Fruit fly (Drosophila melanogaster): ENCODE results near the gene CG31954.

CG31954 gene

dm6 chr2L:3532973-3533525 is 23.1 kb upstream of the CG31954 start (continued):
- TF ChIP-seq ab (GFP tag; optimal IDR thresholded peaks at IDR 0.05) = no peak
- TF ChIP-seq seq (GFP tag; IDR thresholded peaks at IDR 0.05) = no peak
- TF ChIP-seq CG8388 (GFP tag; optimal IDR thresholded peaks at IDR 0.05) = peak; percentile 24
- TF ChIP-seq hth (optimal IDR thresholded peaks at IDR 0.05) = no peak
- TF ChIP-seq Oaz (GFP tag; IDR thresholded peaks at IDR 0.05) = 0 out of 2 replicates have a peak, but pooled peaks have one; percentile 12
- TF ChIP-seq unc-4 (GFP tag; IDR thresholded peaks at IDR 0.05; ENCODE audit: partially characterized antibody) = no peak
- peak; percentile 73 for TF ChIP-seq ac (GFP tag; optimal IDR thresholded peaks at IDR 0.05)
- TF ChIP-seq CG9727 (GFP tag; optimal IDR thresholded peaks at IDR 0.05) = peak; percentile 85
- TF ChIP-seq bab2 (GFP tag; optimal IDR thresholded peaks at IDR 0.05) = peak; percentile 36
- peak; percentile 46 for TF ChIP-seq pum (GFP tag; optimal IDR thresholded peaks at IDR 0.05)
- TF ChIP-seq CG4282 (GFP tag; optimal IDR thresholded peaks at IDR 0.05) = no peak
- TF ChIP-seq Nf-YB (GFP tag; optimal IDR thresholded peaks at IDR 0.05) = peak; percentile 17
- peak; percentile 5 for TF ChIP-seq jing (GFP tag; optimal IDR thresholded peaks at IDR 0.05)
- no peak for TF ChIP-seq pan (optimal IDR thresholded peaks at IDR 0.05)
- TF ChIP-seq pan (GFP tag; optimal IDR thresholded peaks at IDR 0.05 in 1 of 2, IDR thresholded peaks at IDR 0.05 in 1 of 2) = peak in 1 of 2 experiments; percentile 65
- peak; percentile 51 for TF ChIP-seq CG11504 (tag; optimal IDR thresholded peaks at IDR 0.05)
- peak; percentile 11 for TF ChIP-seq dm (GFP tag; optimal IDR thresholded peaks at IDR 0.05)
- peak; percentile 21 for TF ChIP-seq CG10565 (GFP tag; optimal IDR thresholded peaks at IDR 0.05)
- TF ChIP-seq pb (GFP tag; optimal IDR thresholded peaks at IDR 0.05) = no peak
- peak; percentile 59 for TF ChIP-seq zf30C (GFP tag; optimal IDR thresholded peaks at IDR 0.05)
- TF ChIP-seq vvl (GFP tag; IDR thresholded peaks at IDR 0.05) = peak; percentile 38; the same call in 1 of the 2 replicates
- peak; percentile 75 for TF ChIP-seq CG17328 (GFP tag; IDR thresholded peaks at IDR 0.05)
- peak; percentile 32 for TF ChIP-seq CG8089 (GFP tag; optimal IDR thresholded peaks at IDR 0.05)
- peak; percentile 43; the same call in 1 of the 2 replicates for TF ChIP-seq CG32772 (GFP tag; IDR thresholded peaks at IDR 0.05)
- TF ChIP-seq Elba2 (GFP tag; optimal IDR thresholded peaks at IDR 0.05) = peak; percentile 76
- 0 out of 2 replicates have a peak, but pooled peaks have one; percentile 22 for TF ChIP-seq E2f1 (GFP tag; IDR thresholded peaks at IDR 0.05)
- no peak for TF ChIP-seq CG2116 (GFP tag; optimal IDR thresholded peaks at IDR 0.05)
- TF ChIP-seq lola (GFP tag; optimal IDR thresholded peaks at IDR 0.05) = peak in 1 of 3 experiments; percentile 73
- no peak for TF ChIP-seq CG2199 (GFP tag; IDR thresholded peaks at IDR 0.05)
- no peak for TF ChIP-seq lov (optimal IDR thresholded peaks at IDR 0.05)
- 0 out of 3 replicates have a peak, but pooled peaks have one; percentile 58 for TF ChIP-seq lov (GFP tag; IDR thresholded peaks at IDR 0.05)
- TF ChIP-seq dimm (GFP tag; IDR thresholded peaks at IDR 0.05) = 0 out of 2 replicates have a peak, but pooled peaks have one; percentile 12
- peak; percentile 26 for TF ChIP-seq CoRest (tag; optimal IDR thresholded peaks at IDR 0.05)
- peak; percentile 52 for TF ChIP-seq fd96Cb (tag; optimal IDR thresholded peaks at IDR 0.05)
- peak; percentile 40 for TF ChIP-seq tin (GFP tag; optimal IDR thresholded peaks at IDR 0.05)
- peak; percentile 50 for TF ChIP-seq CG6813 (GFP tag; optimal IDR thresholded peaks at IDR 0.05)
- TF ChIP-seq lbe (GFP tag; optimal IDR thresholded peaks at IDR 0.05) = no peak
- TF ChIP-seq Jarid2 (GFP tag; optimal IDR thresholded peaks at IDR 0.05) = no peak
- TF ChIP-seq CHES-1-like (GFP tag; optimal IDR thresholded peaks at IDR 0.05) = peak; percentile 4
- TF ChIP-seq Med (GFP tag) = peak; percentile 90
- no peak for TF ChIP-seq CG31365 (tag; optimal IDR thresholded peaks at IDR 0.05)
- peak; percentile 56 for TF ChIP-seq unpg (GFP tag; optimal IDR thresholded peaks at IDR 0.05)
- TF ChIP-seq CG12391 (tag; optimal IDR thresholded peaks at IDR 0.05) = peak; percentile 54
- no peak for TF ChIP-seq ham (GFP tag; IDR thresholded peaks at IDR 0.05)
- peak; percentile 11 for TF ChIP-seq nerfin-1 (tag; optimal IDR thresholded peaks at IDR 0.05)
- TF ChIP-seq CG6854 (GFP tag; optimal IDR thresholded peaks at IDR 0.05) = no peak
- TF ChIP-seq slp2 (GFP tag; optimal IDR thresholded peaks at IDR 0.05) = peak; percentile 44
- TF ChIP-seq CG30403 (GFP tag; optimal IDR thresholded peaks at IDR 0.05) = peak; percentile 46
- TF ChIP-seq CG8765 (GFP tag; IDR thresholded peaks at IDR 0.05) = peak; percentile 84
- peak; percentile 25 for TF ChIP-seq CG16863 (GFP tag; optimal IDR thresholded peaks at IDR 0.05)
- TF ChIP-seq lilli (GFP tag; optimal IDR thresholded peaks at IDR 0.05) = peak; percentile 42
